Fruit fly (Drosophila melanogaster) whole organism, wandering third instar larva: ENCODE data around the gene CG6659.

ENCODE experiments used
- Abd-B ChIP-seq: fragments of >200 bp; optimal IDR thresholded peaks from 2 replicates; lab custom pipeline; 2017; ENCODE audit warnings: missing biosample characterization, missing genetic modification characterization
- CG32264 ChIP-seq: fragments of 200-800 bp; sonication (Bioruptor generic); optimal IDR thresholded peaks from 2 replicates; lab custom pipeline; 2016; ENCODE audit warnings: missing biosample characterization, missing genetic modification characterization
- CG9705 ChIP-seq: fragments of 200-800 bp; sonication (Bioruptor generic); optimal IDR thresholded peaks from 2 replicates; lab custom pipeline; 2018; ENCODE audit warnings: missing biosample characterization, mild to moderate bottlenecking, missing genetic modification characterization
- CrebA ChIP-seq: fragments of 200-800 bp; sonication (Bioruptor generic); optimal IDR thresholded peaks from 2 replicates; lab custom pipeline; 2016; ENCODE audit warnings: missing biosample characterization, mild to moderate bottlenecking, missing genetic modification characterization, borderline replicate concordance
- Dfd ChIP-seq: fragments of >200 bp; optimal IDR thresholded peaks from 2 replicates; lab custom pipeline; 2017; ENCODE audit warnings: missing biosample characterization, missing genetic modification characterization
- Dif ChIP-seq: fragments of 200-275, 200-300 bp; sonication (Bioruptor generic); optimal IDR thresholded peaks from 2 replicates; lab custom pipeline; 2018; ENCODE audit warnings: missing biosample characterization, missing genetic modification characterization; ENCODE audit not compliant: partially characterized antibody
- GATAd ChIP-seq: sonication (Bioruptor generic); optimal IDR thresholded peaks from 2 replicates; lab custom pipeline; 2016; ENCODE audit warnings: missing biosample characterization, missing genetic modification characterization
- HLH106 ChIP-seq: fragments of 200-800 bp; optimal IDR thresholded peaks from 3 replicates; lab custom pipeline; 2019; ENCODE audit warnings: missing biosample characterization, mild to moderate bottlenecking, missing genetic modification characterization, moderate library complexity
- Hnf4 ChIP-seq: fragments of 200-800 bp; sonication (Bioruptor generic); optimal IDR thresholded peaks from 2 replicates; lab custom pipeline; 2016; ENCODE audit warnings: missing biosample characterization, mild to moderate bottlenecking, missing genetic modification characterization
- Hr78 ChIP-seq: fragments of >200 bp; optimal IDR thresholded peaks from 2 replicates; lab custom pipeline; 2017; ENCODE audit warnings: missing biosample characterization, missing genetic modification characterization
- Hr83 ChIP-seq: fragments of 200-300 bp; sonication (Bioruptor generic); optimal IDR thresholded peaks from 2 replicates; lab custom pipeline; 2016; ENCODE audit warnings: missing biosample characterization, mild to moderate bottlenecking, missing genetic modification characterization, moderate library complexity; ENCODE audit not compliant: poor library complexity, severe bottlenecking
- Jra ChIP-seq: sonication (Bioruptor generic); optimal IDR thresholded peaks from 2 replicates; lab custom pipeline; 2016; ENCODE audit warnings: missing biosample characterization, missing genetic modification characterization
- Mio ChIP-seq: sonication (Bioruptor generic); optimal IDR thresholded peaks from 2 replicates; lab custom pipeline; 2016; ENCODE audit warnings: missing biosample characterization, missing genetic modification characterization
- Myc ChIP-seq: fragments of >200 bp; optimal IDR thresholded peaks from 2 replicates; lab custom pipeline; 2017
- N ChIP-seq: fragments of >200 bp; optimal IDR thresholded peaks from 2 replicates; lab custom pipeline; 2018; ENCODE audit warnings: missing biosample characterization, missing external identifiers, missing genetic modification characterization
- OdsH ChIP-seq: fragments of 200-800 bp; sonication (Bioruptor generic); optimal IDR thresholded peaks from 2 replicates; lab custom pipeline; 2016; ENCODE audit warnings: missing biosample characterization, mild to moderate bottlenecking, missing genetic modification characterization
- Rel ChIP-seq, 2 experiments: fragments of 200-800 bp; sonication (Bioruptor generic) in 1 of 2; optimal IDR thresholded peaks; 2 replicates in 1 of 2; 3 replicates in 1 of 2; lab custom pipeline; 2016 to 2019; ENCODE audit warnings: mild to moderate bottlenecking in 2 of 2, missing biosample characterization in 2 of 2, missing genetic modification characterization in 2 of 2, moderate library complexity in 1 of 2
- Sp1 ChIP-seq: fragments of 200-800 bp; sonication (Bioruptor generic); optimal IDR thresholded peaks from 3 replicates; lab custom pipeline; 2019; ENCODE audit warnings: missing biosample characterization, mild to moderate bottlenecking, missing genetic modification characterization, moderate library complexity
- Vsx2 ChIP-seq: fragments of 200-300, 225-300 bp; sonication (Bioruptor generic); optimal IDR thresholded peaks from 2 replicates; lab custom pipeline; 2018; ENCODE audit warnings: missing biosample characterization, missing genetic modification characterization; ENCODE audit not compliant: partially characterized antibody
- br ChIP-seq: fragments of 200-800 bp; sonication (Bioruptor generic); optimal IDR thresholded peaks from 2 replicates; lab custom pipeline; 2016; ENCODE audit warnings: missing biosample characterization, missing genetic modification characterization
- brk ChIP-seq: fragments of 200-800 bp; sonication (Bioruptor generic); optimal IDR thresholded peaks from 2 replicates; lab custom pipeline; 2016; ENCODE audit warnings: missing biosample characterization, mild to moderate bottlenecking, missing genetic modification characterization
- dl ChIP-seq, 2 experiments: fragments of 175-275, 200-275 bp in 1 of 2; fragments of 200-275 bp in 1 of 2; sonication (Bioruptor generic); optimal IDR thresholded peaks; lab custom pipeline; 2018; ENCODE audit warnings: mild to moderate bottlenecking in 2 of 2, missing biosample characterization in 2 of 2, missing genetic modification characterization in 2 of 2, moderate library complexity in 2 of 2; ENCODE audit not compliant: partially characterized antibody in 2 of 2, insufficient read depth in 1 of 2
- dmrt93B ChIP-seq: fragments of 200-800 bp; sonication (Bioruptor generic); optimal IDR thresholded peaks from 2 replicates; lab custom pipeline; 2018; ENCODE audit warnings: missing biosample characterization, mild to moderate bottlenecking, missing genetic modification characterization
- dsf ChIP-seq: sonication (Bioruptor generic); optimal IDR thresholded peaks from 2 replicates; lab custom pipeline; 2016; ENCODE audit warnings: missing biosample characterization, missing genetic modification characterization, borderline replicate concordance
- ey ChIP-seq: fragments of 200-800 bp; sonication (Bioruptor generic); optimal IDR thresholded peaks from 2 replicates; lab custom pipeline; 2016; ENCODE audit warnings: missing biosample characterization, missing genetic modification characterization
- foxo ChIP-seq, 2 experiments: fragments of 200-800 bp; sonication (Bioruptor generic); optimal IDR thresholded peaks; 2 replicates in 1 of 2; 3 replicates in 1 of 2; lab custom pipeline; 2016 to 2017; ENCODE audit warnings: missing biosample characterization in 2 of 2, missing genetic modification characterization in 2 of 2
- fru ChIP-seq: fragments of 200-800 bp; sonication (Bioruptor generic); optimal IDR thresholded peaks from 3 replicates; lab custom pipeline; 2016; ENCODE audit warnings: missing biosample characterization, mild to moderate bottlenecking, missing genetic modification characterization
- h ChIP-seq: fragments of 200-800 bp; sonication (Bioruptor generic); optimal IDR thresholded peaks from 3 replicates; lab custom pipeline; 2016; ENCODE audit warnings: missing biosample characterization, mild to moderate bottlenecking, missing genetic modification characterization
- jim ChIP-seq: fragments of 175-275, 200-325 bp; sonication (Bioruptor generic); optimal IDR thresholded peaks from 2 replicates; lab custom pipeline; 2016; ENCODE audit warnings: missing biosample characterization, mild to moderate bottlenecking, missing genetic modification characterization
- lola ChIP-seq: fragments of >200 bp; optimal IDR thresholded peaks from 2 replicates; lab custom pipeline; 2017; ENCODE audit warnings: missing biosample characterization, missing genetic modification characterization
- pan ChIP-seq: fragments of >200 bp; optimal IDR thresholded peaks from 2 replicates; lab custom pipeline; 2017
- psq ChIP-seq: fragments of 200-800 bp; sonication (Bioruptor generic); optimal IDR thresholded peaks from 3 replicates; lab custom pipeline; 2017; ENCODE audit warnings: missing biosample characterization, mild to moderate bottlenecking, missing genetic modification characterization, moderate library complexity
- rgr ChIP-seq: fragments of 200-800 bp; sonication (Bioruptor generic); optimal IDR thresholded peaks from 3 replicates; lab custom pipeline; 2016; ENCODE audit warnings: missing biosample characterization, mild to moderate bottlenecking, missing genetic modification characterization
- sage ChIP-seq: fragments of 200-800 bp; sonication (Bioruptor generic); optimal IDR thresholded peaks from 2 replicates; lab custom pipeline; 2016; ENCODE audit warnings: missing biosample characterization, mild to moderate bottlenecking, missing genetic modification characterization
- tai ChIP-seq: sonication (Bioruptor generic); optimal IDR thresholded peaks from 2 replicates; lab custom pipeline; 2016; ENCODE audit warnings: missing biosample characterization, missing genetic modification characterization
- usp ChIP-seq: fragments of >200 bp; optimal IDR thresholded peaks from 2 replicates; lab custom pipeline; 2017; ENCODE audit warnings: missing biosample characterization, missing genetic modification characterization
- woc ChIP-seq: sonication (Bioruptor generic); optimal IDR thresholded peaks from 2 replicates; lab custom pipeline; 2016; ENCODE audit warnings: missing biosample characterization, mild to moderate bottlenecking, missing genetic modification characterization

Gene CG6659

DNA sequence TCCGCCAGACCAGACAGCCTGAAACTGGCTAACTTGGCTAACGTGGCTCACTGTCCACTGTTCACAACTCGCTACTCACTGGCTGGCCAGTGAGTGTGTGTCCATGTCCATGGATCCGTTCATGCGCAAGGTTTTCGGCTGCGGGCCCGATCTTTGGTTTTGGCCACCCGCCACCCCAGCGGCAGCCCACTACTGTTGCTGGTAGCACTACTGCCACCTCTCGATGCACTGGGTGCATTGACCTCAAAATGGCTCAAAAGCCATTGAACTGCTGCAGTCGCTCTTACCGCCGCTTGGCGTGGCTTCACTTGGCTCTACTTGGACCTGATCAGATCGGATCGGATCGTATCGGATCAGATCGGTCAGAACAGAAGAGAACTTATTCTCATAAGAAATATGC lies 24.3 kb upstream of the CG6659 start:
- TF ChIP-seq Dfd (GFP tag; lab: Kevin White, UChicago) (no peak), lola (GFP tag; lab: Kevin White, UChicago) (no peak), psq (GFP tag; lab: Kevin White, UChicago) (no peak), Myc (no peak), Sp1 (no peak), dmrt93B (no peak)

DNA sequence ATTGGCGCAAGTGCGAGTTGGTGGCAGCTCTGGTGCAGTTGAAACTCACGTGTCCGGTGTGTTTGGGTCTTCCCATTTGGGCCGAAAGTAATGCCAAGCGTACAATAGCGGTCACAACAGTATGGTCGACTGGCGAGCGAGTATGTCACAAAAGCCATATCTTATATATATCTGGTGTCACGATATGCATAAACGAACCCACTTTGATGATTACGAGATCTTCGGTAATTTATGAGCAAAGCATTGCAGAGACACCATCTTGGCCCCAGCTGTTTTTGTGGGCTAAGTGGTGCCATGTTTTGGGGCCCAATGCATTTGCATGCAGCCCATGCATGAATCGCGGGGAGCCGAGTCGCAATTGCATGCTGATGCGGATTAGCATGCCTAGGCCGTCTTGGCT lies 21.8 kb upstream of the CG6659 start:
- TF ChIP-seq Hnf4 (GFP tag; lab: Kevin White, UChicago): no peak
- TF ChIP-seq ey: no peak
- no peak for TF ChIP-seq br (GFP tag; lab: Kevin White, UChicago)
- no peak for TF ChIP-seq jim

DNA sequence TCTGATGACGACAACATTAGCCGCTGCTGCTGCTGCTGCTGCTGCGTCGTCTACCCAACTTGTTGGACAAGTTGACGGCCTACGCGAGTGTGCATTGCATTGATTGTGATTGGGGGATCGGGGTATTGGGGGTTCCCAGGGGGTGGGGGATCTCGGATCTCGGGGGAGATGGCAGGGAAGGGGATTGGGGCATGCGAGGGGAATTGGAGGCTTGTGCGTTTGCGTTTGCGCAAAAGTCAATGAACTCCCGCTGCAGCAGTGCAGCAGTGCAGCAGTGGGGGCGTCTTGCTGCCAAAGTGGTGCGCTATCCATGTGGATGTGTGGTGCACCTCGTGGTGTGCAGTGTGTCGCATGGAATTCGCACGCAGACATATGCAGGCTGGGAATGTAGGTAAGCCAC lies 19.7 kb upstream of the CG6659 start:
- no peak for TF ChIP-seq Myc
- no peak for TF ChIP-seq Abd-B
- TF ChIP-seq GATAd (GFP tag; lab: Kevin White, UChicago): no peak
- no peak for TF ChIP-seq Mio (GFP tag; lab: Kevin White, UChicago)
- TF ChIP-seq Jra (GFP tag; lab: Kevin White, UChicago): no peak
- TF ChIP-seq Hr78: no peak

DNA sequence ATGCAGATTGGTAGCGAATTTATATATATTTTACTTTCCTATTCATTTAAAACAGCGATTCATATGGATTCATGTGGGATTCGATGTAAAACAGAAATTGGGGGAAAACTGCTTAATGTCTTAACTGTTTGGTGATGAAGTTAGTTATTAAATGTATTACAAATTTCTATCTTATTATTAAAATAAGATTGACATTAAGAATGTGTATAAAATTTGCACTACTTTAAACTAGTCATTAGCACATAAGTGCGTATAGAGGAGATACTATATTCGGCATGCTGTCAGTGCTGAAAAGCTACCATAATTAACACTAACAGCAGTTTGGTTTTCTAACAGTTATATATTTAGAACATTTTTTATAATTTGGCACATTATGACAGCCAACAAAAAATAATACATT lies 18.6 kb upstream of the CG6659 start:
- no peak for TF ChIP-seq sage
- no peak for TF ChIP-seq GATAd (GFP tag; lab: Kevin White, UChicago)
- TF ChIP-seq woc (GFP tag; lab: Kevin White, UChicago): no peak
- no peak for TF ChIP-seq Dfd (GFP tag; lab: Kevin White, UChicago)
- no peak for TF ChIP-seq Hr83 (GFP tag; lab: Kevin White, UChicago)
- TF ChIP-seq lola (GFP tag; lab: Kevin White, UChicago): no peak
- TF ChIP-seq Abd-B: no peak
- TF ChIP-seq Myc: no peak
- TF ChIP-seq tai: no peak
- TF ChIP-seq brk: no peak
- TF ChIP-seq rgr (GFP tag; lab: Kevin White, UChicago): no peak
- TF ChIP-seq pan (lab: Kevin White, UChicago): no peak
- TF ChIP-seq dmrt93B: no peak
- no peak for TF ChIP-seq foxo (GFP tag; optimal IDR thresholded peaks at IDR 0.05; lab: Kevin White, UChicago)
- no peak for TF ChIP-seq CG9705 (GFP tag; lab: Kevin White, UChicago)

DNA sequence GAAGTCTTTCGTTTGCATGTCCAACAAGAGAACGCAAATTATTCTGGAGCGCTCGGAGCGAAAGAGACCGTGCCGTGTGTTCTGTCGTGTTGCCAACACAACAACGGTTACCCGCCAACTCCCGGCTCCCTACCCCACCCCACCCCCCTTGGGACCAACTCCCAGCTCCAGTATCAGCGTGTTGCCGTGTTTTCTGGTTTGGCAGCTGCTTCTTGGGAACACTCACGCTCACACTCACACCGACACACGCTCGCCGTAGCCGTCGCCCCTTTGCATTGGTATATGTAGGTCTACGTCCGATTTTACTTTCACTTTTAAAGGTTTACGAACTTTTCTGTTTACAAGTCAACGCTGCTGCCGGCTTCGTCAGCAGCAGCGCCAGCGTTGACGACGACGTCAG lies 18.2 kb upstream of the CG6659 start:
- TF ChIP-seq usp (GFP tag; lab: Kevin White, UChicago) (no peak), brk (no peak), Mio (GFP tag; lab: Kevin White, UChicago) (no peak), h (no peak), Jra (GFP tag; lab: Kevin White, UChicago) (no peak), fru (no peak), HLH106 (tag; lab: Kevin White, UChicago) (no peak), br (GFP tag; lab: Kevin White, UChicago) (no peak), Hr83 (GFP tag; lab: Kevin White, UChicago) (no peak), CG9705 (GFP tag; lab: Kevin White, UChicago) (no peak), CG32264 (GFP tag; lab: Kevin White, UChicago) (no peak), Hr78 (no peak), foxo (GFP tag; optimal IDR thresholded peaks at IDR 0.05; lab: Kevin White, UChicago) (no peak), Vsx2 (no peak), jim (no peak), GATAd (GFP tag; lab: Kevin White, UChicago) (no peak), Rel (GFP tag; optimal IDR thresholded peaks at IDR 0.05; lab: Kevin White, UChicago) (no peak), Rel (tag; optimal IDR thresholded peaks at IDR 0.05; lab: Kevin White, UChicago) (no peak), psq (GFP tag; lab: Kevin White, UChicago) (no peak)
- TF ChIP-seq, all 38 proteins: peak for 0

DNA sequence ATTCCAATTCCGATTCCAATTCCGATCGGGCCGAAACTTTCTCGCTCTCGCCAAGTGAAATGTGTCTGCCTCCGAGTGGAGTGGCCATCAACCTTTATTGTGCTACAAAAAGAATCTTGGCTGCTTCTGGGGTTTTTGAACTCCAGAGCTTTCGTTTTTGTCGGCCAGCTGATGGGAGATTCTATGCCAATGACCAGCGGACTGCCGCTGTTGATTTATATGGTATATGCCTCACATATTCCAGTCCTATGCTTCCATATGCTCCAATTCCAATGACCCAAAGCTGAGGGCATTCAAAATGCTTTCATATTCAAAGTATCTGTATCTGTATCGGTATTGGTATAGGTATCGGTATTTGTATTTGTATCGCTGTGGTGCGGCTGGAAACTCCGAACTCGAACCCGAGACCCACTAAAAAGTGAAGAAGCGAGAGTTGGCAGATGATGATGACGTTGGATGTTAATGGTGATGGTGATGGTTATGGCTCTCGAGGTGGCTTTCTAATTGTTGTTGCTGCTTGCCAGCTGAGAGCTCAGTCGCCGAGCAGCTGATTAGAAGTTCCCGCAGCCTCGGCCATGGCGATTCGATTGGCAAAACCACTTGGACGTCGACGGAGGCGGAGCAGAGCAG lies 15.9 kb upstream of the CG6659 start:
- TF ChIP-seq Hnf4 (GFP tag; lab: Kevin White, UChicago) (no peak), N (GFP tag; lab: Kevin White, UChicago) (no peak), Jra (GFP tag; lab: Kevin White, UChicago) (no peak), HLH106 (tag; lab: Kevin White, UChicago) (no peak), dmrt93B (no peak), Dif (GFP tag; lab: Kevin White, UChicago) (no peak), tai (no peak), dl (GFP tag; optimal IDR thresholded peaks at IDR 0.05; lab: Kevin White, UChicago; ENCODE audit: insufficient read depth in 1 of 2, partially characterized antibody in 2 of 2) (no peak), Rel (GFP tag; optimal IDR thresholded peaks at IDR 0.05; lab: Kevin White, UChicago) (no peak), Rel (tag; optimal IDR thresholded peaks at IDR 0.05; lab: Kevin White, UChicago) (no peak), dsf (no peak), jim (no peak), OdsH (GFP tag; lab: Kevin White, UChicago) (no peak), CG9705 (GFP tag; lab: Kevin White, UChicago) (no peak), Abd-B (no peak), Myc (no peak), CrebA (no peak), Dfd (GFP tag; lab: Kevin White, UChicago) (no peak), Hr83 (GFP tag; lab: Kevin White, UChicago) (no peak)
- TF ChIP-seq, all 38 proteins: peak for 0
